Fruit fly (Drosophila melanogaster): Measurements from ENCODE around the gene CG4271.

The CG4271 gene

DNA sequence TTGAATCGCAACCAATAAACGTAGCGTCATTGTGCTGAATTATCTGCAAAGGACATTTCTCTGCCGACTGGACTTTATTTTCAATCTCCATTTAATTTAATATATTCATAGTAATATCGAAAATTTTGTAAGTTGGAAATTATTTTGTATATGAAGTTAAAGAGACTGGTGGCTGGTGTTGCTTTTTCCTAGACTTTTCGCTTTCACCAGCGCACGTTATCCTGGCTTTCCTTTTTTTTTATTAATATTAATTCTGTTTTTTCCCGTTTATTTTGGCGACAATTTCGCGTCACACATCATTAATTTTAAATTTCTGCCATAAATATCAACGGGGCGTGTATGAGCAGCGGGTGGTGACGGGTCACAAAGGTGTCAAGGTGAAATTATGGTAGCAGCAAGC is 19.7 kb upstream of the CG4271 start, which contains the start of gene CG34049:
TSS of gene CG34049 (minus strand) at position 101 of the 400 bp plus-strand sequence.
- TF ChIP-seq EcR (GFP tag; optimal IDR thresholded peaks at IDR 0.05) (no peak), pan (optimal IDR thresholded peaks at IDR 0.05) (no peak), psq (optimal IDR thresholded peaks at IDR 0.05) (no peak), Dll (optimal IDR thresholded peaks at IDR 0.05) (no peak), usp (GFP tag; optimal IDR thresholded peaks at IDR 0.05) (no peak)

- no peak for TF ChIP-seq psq (optimal IDR thresholded peaks at IDR 0.05)
- no peak for TF ChIP-seq EcR (GFP tag; optimal IDR thresholded peaks at IDR 0.05)
- TF ChIP-seq pan (optimal IDR thresholded peaks at IDR 0.05), result no peak
- TF ChIP-seq usp (GFP tag; optimal IDR thresholded peaks at IDR 0.05), result no peak
- no peak for TF ChIP-seq Dll (optimal IDR thresholded peaks at IDR 0.05)
- no peak for TF ChIP-seq CG8478 (optimal IDR thresholded peaks at IDR 0.05)
Measured at dm6 chr2L:2269040-2269439, 15.9 kb upstream of the CG4271 start, which contains the start of gene CG17242. CG17242 (minus strand) TSS chr2L:2269140.

dm6 chr2L:2286773-2287172 is 1.8 kb downstream of the CG4271 start, which contains the start of gene CG31681:
CG31681 (minus strand) TSS chr2L:2286873.
- TF ChIP-seq pan (optimal IDR thresholded peaks at IDR 0.05), result no peak
- no peak for TF ChIP-seq psq (optimal IDR thresholded peaks at IDR 0.05)
- TF ChIP-seq CG8478 (optimal IDR thresholded peaks at IDR 0.05), result no peak
- TF ChIP-seq Dll (optimal IDR thresholded peaks at IDR 0.05), result no peak
- TF ChIP-seq usp (GFP tag; optimal IDR thresholded peaks at IDR 0.05), result no peak

- no peak for TF ChIP-seq Dll (optimal IDR thresholded peaks at IDR 0.05)
- no peak for TF ChIP-seq CG8478 (optimal IDR thresholded peaks at IDR 0.05)
- TF ChIP-seq pan (optimal IDR thresholded peaks at IDR 0.05), result no peak
Measured at dm6 chr2L:2287807-2288206, 2.8 kb downstream of the CG4271 start, which contains the start of gene CG42658. CG42658 (minus strand) TSS chr2L:2287907.

dm6 chr2L:2289316-2289715 is 4.4 kb downstream of the CG4271 start, which contains the start of gene CG17237:
CG17237 (minus strand) TSS chr2L:2289416.
- TF ChIP-seq Dll (optimal IDR thresholded peaks at IDR 0.05) (no peak), CG8478 (optimal IDR thresholded peaks at IDR 0.05) (no peak), pan (optimal IDR thresholded peaks at IDR 0.05) (no peak), EcR (GFP tag; optimal IDR thresholded peaks at IDR 0.05) (no peak), usp (GFP tag; optimal IDR thresholded peaks at IDR 0.05) (no peak), psq (optimal IDR thresholded peaks at IDR 0.05) (no peak)

DNA sequence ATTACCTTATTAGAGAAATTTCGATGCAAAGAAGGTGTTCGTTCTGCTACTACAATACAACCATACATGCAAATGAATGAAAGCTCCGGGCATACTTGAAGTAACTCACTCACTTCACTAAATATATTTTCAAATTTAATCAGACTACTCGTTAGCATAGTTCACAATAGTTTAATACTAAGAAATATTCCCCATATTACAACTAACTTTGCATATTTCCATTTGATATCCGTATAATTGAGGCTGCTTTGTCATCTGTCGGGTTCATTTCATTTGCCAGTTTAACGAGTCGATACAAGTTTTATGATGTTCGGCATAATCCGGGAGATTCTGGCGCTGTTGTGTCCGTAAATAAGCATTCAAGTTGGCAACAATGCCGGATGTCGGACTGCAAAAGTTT is 5.7 kb downstream of the CG4271 start, which contains the start of gene robl22E:
TSS of gene robl22E (minus strand) at position 101 of the 400 bp plus-strand sequence.
- no peak for TF ChIP-seq psq (optimal IDR thresholded peaks at IDR 0.05)
- TF ChIP-seq EcR (GFP tag; optimal IDR thresholded peaks at IDR 0.05), result no peak
- TF ChIP-seq CG8478 (optimal IDR thresholded peaks at IDR 0.05), result no peak
- no peak for TF ChIP-seq usp (GFP tag; optimal IDR thresholded peaks at IDR 0.05)
- TF ChIP-seq pan (optimal IDR thresholded peaks at IDR 0.05), result no peak

dm6 chr2L:2299803-2300202 is 14.8 kb downstream of the CG4271 start, which contains the start of gene CG31949:
CG31949 (plus strand) TSS chr2L:2300103.
- TF ChIP-seq usp (GFP tag; optimal IDR thresholded peaks at IDR 0.05) (no peak), Dll (optimal IDR thresholded peaks at IDR 0.05) (no peak), EcR (GFP tag; optimal IDR thresholded peaks at IDR 0.05) (no peak), psq (optimal IDR thresholded peaks at IDR 0.05) (no peak), CG8478 (optimal IDR thresholded peaks at IDR 0.05) (no peak), pan (optimal IDR thresholded peaks at IDR 0.05) (no peak)

DNA sequence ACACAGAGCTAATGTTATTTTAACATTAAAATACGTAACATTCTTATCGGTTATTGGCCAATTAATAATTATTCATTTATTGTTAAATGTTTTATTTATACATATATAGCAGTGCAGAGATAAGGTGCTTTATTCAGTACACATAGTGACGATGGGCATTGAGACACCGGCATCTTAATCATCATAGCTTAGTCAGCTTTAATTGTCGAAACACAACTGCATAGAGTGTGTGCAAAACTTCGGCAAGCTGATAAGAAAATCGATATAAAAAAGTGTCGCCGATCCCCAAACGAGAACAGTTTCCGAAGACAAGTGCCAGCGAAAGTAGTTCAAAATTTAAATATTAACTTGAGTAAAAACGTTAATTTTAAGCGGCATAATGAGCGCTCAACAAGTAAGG is 22.7 kb downstream of the CG4271 start, which contains the start of gene CG16995:
TSS of gene CG16995 (plus strand) at position 301 of the 400 bp plus-strand sequence.
- TF ChIP-seq usp (GFP tag; optimal IDR thresholded peaks at IDR 0.05) (no peak), psq (optimal IDR thresholded peaks at IDR 0.05) (no peak), CG8478 (optimal IDR thresholded peaks at IDR 0.05) (no peak), pan (optimal IDR thresholded peaks at IDR 0.05) (no peak)

dm6 chr2L:2311449-2311848 is 26.5 kb downstream of the CG4271 start, which contains the start of gene eys:
eys (plus strand) TSS chr2L:2311680.
- TF ChIP-seq pan (optimal IDR thresholded peaks at IDR 0.05) (no peak), EcR (GFP tag; optimal IDR thresholded peaks at IDR 0.05) (no peak), CG8478 (optimal IDR thresholded peaks at IDR 0.05) (no peak), Dll (optimal IDR thresholded peaks at IDR 0.05) (no peak), psq (optimal IDR thresholded peaks at IDR 0.05) (no peak), usp (GFP tag; optimal IDR thresholded peaks at IDR 0.05) (no peak)

dm6 chr2L:2314165-2314564 is 29.2 kb downstream of the CG4271 start:
- TF ChIP-seq usp (GFP tag; optimal IDR thresholded peaks at IDR 0.05), result no peak
- no peak for TF ChIP-seq psq (optimal IDR thresholded peaks at IDR 0.05)
- TF ChIP-seq pan (optimal IDR thresholded peaks at IDR 0.05), result no peak
- TF ChIP-seq Dll (optimal IDR thresholded peaks at IDR 0.05), result no peak
- TF ChIP-seq EcR (GFP tag; optimal IDR thresholded peaks at IDR 0.05), result no peak
- no peak for TF ChIP-seq CG8478 (optimal IDR thresholded peaks at IDR 0.05)
